Fruit fly (Drosophila melanogaster) whole organism, prepupa: ENCODE results near the gene Prp39.

Experiments
- Blimp-1 ChIP-seq: fragments of 200-800 bp; sonication (Bioruptor generic); optimal IDR thresholded peaks from 3 replicates; lab custom pipeline; 2017; ENCODE audit warnings: missing biosample characterization, missing genetic modification characterization, mild to moderate bottlenecking, moderate library complexity, missing genetic modification reagents
- CG10631 ChIP-seq: fragments of 200-800 bp; sonication (Bioruptor generic); optimal IDR thresholded peaks from 2 replicates; lab custom pipeline; 2016; ENCODE audit warnings: missing biosample characterization, missing genetic modification characterization
- CG10669 ChIP-seq: fragments of 200-800 bp; sonication (Bioruptor generic); optimal IDR thresholded peaks from 3 replicates; lab custom pipeline; 2018; ENCODE audit warnings: missing biosample characterization, mild to moderate bottlenecking, missing genetic modification characterization, moderate library complexity
- CG11294 ChIP-seq: fragments of 200-800 bp; sonication (Bioruptor generic); IDR thresholded peaks from 2 replicates; pipeline ENCODE4 v1.3.6; 2022; ENCODE audit warnings: missing biosample characterization, missing genetic modification characterization
- CG11902 ChIP-seq: fragments of 200-800 bp; sonication (Bioruptor generic); optimal IDR thresholded peaks from 3 replicates; lab custom pipeline; 2016; ENCODE audit warnings: missing biosample characterization, missing genetic modification characterization
- CG16779 ChIP-seq: fragments of 200-800 bp; sonication (Bioruptor generic); optimal IDR thresholded peaks from 3 replicates; lab custom pipeline; 2017; ENCODE audit warnings: missing biosample characterization, mild to moderate bottlenecking, missing genetic modification characterization
- CG31627 ChIP-seq: fragments of 200-800 bp; sonication (Bioruptor generic); optimal IDR thresholded peaks from 3 replicates; lab custom pipeline; 2016; ENCODE audit warnings: missing biosample characterization, missing genetic modification characterization
- CG3919 ChIP-seq: fragments of 200-800 bp; sonication (Bioruptor generic); optimal IDR thresholded peaks from 3 replicates; lab custom pipeline; 2016; ENCODE audit warnings: missing biosample characterization, missing genetic modification characterization
- CG4318 ChIP-seq: fragments of 200-800 bp; sonication (Bioruptor generic); optimal IDR thresholded peaks from 3 replicates; lab custom pipeline; 2017; ENCODE audit warnings: missing biosample characterization, mild to moderate bottlenecking, missing genetic modification characterization
- CG6163 ChIP-seq: fragments of 200-800 bp; sonication (Bioruptor generic); IDR thresholded peaks from 3 replicates; pipeline ENCODE4 v1.3.6; 2022; ENCODE audit warnings: missing biosample characterization, missing genetic modification characterization
- CG6792 ChIP-seq: fragments of 200-800 bp; sonication (Bioruptor generic); optimal IDR thresholded peaks from 3 replicates; lab custom pipeline; 2016; ENCODE audit warnings: missing biosample characterization, missing genetic modification characterization
- CG6808 ChIP-seq: fragments of 200-800 bp; sonication (Bioruptor generic); optimal IDR thresholded peaks from 3 replicates; lab custom pipeline; 2017; ENCODE audit warnings: missing biosample characterization, missing genetic modification characterization, mild to moderate bottlenecking, moderate library complexity, missing genetic modification reagents
- CG6854 ChIP-seq: fragments of 200-800 bp; sonication (Bioruptor generic); optimal IDR thresholded peaks from 2 replicates; lab custom pipeline; 2017; ENCODE audit warnings: missing biosample characterization, mild to moderate bottlenecking, missing genetic modification characterization
- CG7368 ChIP-seq: fragments of 200-800 bp; sonication (Bioruptor generic); optimal IDR thresholded peaks from 3 replicates; lab custom pipeline; 2016; ENCODE audit warnings: missing biosample characterization, missing genetic modification characterization
- CG8119 ChIP-seq: fragments of 200-800 bp; sonication (Bioruptor generic); IDR thresholded peaks from 3 replicates; pipeline ENCODE4 v1.3.6; 2022; ENCODE audit warnings: missing biosample characterization, missing genetic modification characterization
- CG8632 ChIP-seq: fragments of 200-800 bp; sonication (Bioruptor generic); optimal IDR thresholded peaks from 3 replicates; lab custom pipeline; 2016; ENCODE audit warnings: missing biosample characterization, missing genetic modification characterization
- CG9139 ChIP-seq: fragments of 200-800 bp; sonication (Bioruptor generic); optimal IDR thresholded peaks from 3 replicates; lab custom pipeline; 2017; ENCODE audit warnings: missing biosample characterization, mild to moderate bottlenecking, missing genetic modification characterization
- Eip75B ChIP-seq: fragments of 200-800 bp; sonication (Bioruptor generic); optimal IDR thresholded peaks from 3 replicates; lab custom pipeline; 2016; ENCODE audit warnings: missing biosample characterization, missing genetic modification characterization
- Eip78C ChIP-seq: fragments of 200-800 bp; sonication (Bioruptor generic); peaks from one replicate; lab custom pipeline; 2016; ENCODE audit warnings: missing biosample characterization, missing genetic modification characterization
- Eip93F ChIP-seq: fragments of 200-800 bp; sonication (Bioruptor generic); optimal IDR thresholded peaks from 2 replicates; lab custom pipeline; 2016; ENCODE audit warnings: missing biosample characterization, mild to moderate bottlenecking, missing genetic modification characterization
- Ets21C ChIP-seq: fragments of 200-800 bp; sonication (Bioruptor generic); optimal IDR thresholded peaks from 3 replicates; lab custom pipeline; 2016; ENCODE audit warnings: missing biosample characterization, missing genetic modification characterization
- Gug ChIP-seq: fragments of 200-800 bp; sonication (Bioruptor generic); IDR thresholded peaks from 2 replicates; pipeline ENCODE4 v1.3.6; 2022; ENCODE audit warnings: missing biosample characterization, missing genetic modification characterization
- Hr38 ChIP-seq: sonication (Bioruptor generic); optimal IDR thresholded peaks from 2 replicates; lab custom pipeline; 2016; ENCODE audit warnings: missing biosample characterization, missing genetic modification characterization
- Hr39 ChIP-seq: fragments of 200-800 bp; sonication (Bioruptor generic); optimal IDR thresholded peaks from 2 replicates; lab custom pipeline; 2016; ENCODE audit warnings: missing biosample characterization, missing genetic modification characterization
- Hr4 ChIP-seq: fragments of 200-800 bp; sonication (Bioruptor generic); optimal IDR thresholded peaks from 3 replicates; lab custom pipeline; 2016; ENCODE audit warnings: missing biosample characterization, missing genetic modification characterization
- Lpt ChIP-seq: fragments of 200-800 bp; sonication (Bioruptor generic); optimal IDR thresholded peaks from 3 replicates; lab custom pipeline; 2016; ENCODE audit warnings: missing biosample characterization, missing genetic modification characterization
- Met ChIP-seq: fragments of 200-800 bp; sonication (Bioruptor generic); optimal IDR thresholded peaks from 3 replicates; lab custom pipeline; 2016; ENCODE audit warnings: missing biosample characterization, missing genetic modification characterization
- OdsH ChIP-seq: fragments of 200-800 bp; sonication (Bioruptor generic); optimal IDR thresholded peaks from 3 replicates; lab custom pipeline; 2016; ENCODE audit warnings: missing biosample characterization, missing genetic modification characterization
- Sox102F ChIP-seq: fragments of 200-800 bp; sonication (Bioruptor generic); optimal IDR thresholded peaks from 2 replicates; lab custom pipeline; 2016; ENCODE audit warnings: missing biosample characterization, mild to moderate bottlenecking, missing genetic modification characterization
- Sox14 ChIP-seq: fragments of 200-800 bp; sonication (Bioruptor generic); optimal IDR thresholded peaks from 3 replicates; lab custom pipeline; 2016; ENCODE audit warnings: missing biosample characterization, missing genetic modification characterization
- Sox15 ChIP-seq: fragments of 200-800 bp; sonication (Bioruptor generic); optimal IDR thresholded peaks from 3 replicates; lab custom pipeline; 2016; ENCODE audit warnings: missing biosample characterization, missing genetic modification characterization
- acj6 ChIP-seq: fragments of 200-800 bp; sonication (Bioruptor generic); optimal IDR thresholded peaks from 3 replicates; lab custom pipeline; 2016; ENCODE audit warnings: missing biosample characterization, missing genetic modification characterization
- cyc ChIP-seq: fragments of 200-800 bp; sonication (Bioruptor generic); optimal IDR thresholded peaks from 3 replicates; lab custom pipeline; 2016; ENCODE audit warnings: missing biosample characterization, missing genetic modification characterization
- dac ChIP-seq: fragments of 200-800 bp; sonication (Bioruptor generic); optimal IDR thresholded peaks from 2 replicates; lab custom pipeline; 2017; ENCODE audit warnings: missing biosample characterization, mild to moderate bottlenecking, missing genetic modification characterization
- dsx ChIP-seq: fragments of 200-800 bp; optimal IDR thresholded peaks from 3 replicates; lab custom pipeline; 2019; ENCODE audit warnings: missing biosample characterization, mild to moderate bottlenecking, missing genetic modification characterization, moderate library complexity; ENCODE audit not compliant: poor library complexity, severe bottlenecking
- eg ChIP-seq: fragments of 200-800 bp; sonication (Bioruptor generic); IDR thresholded peaks from 3 replicates; pipeline ENCODE4 v1.3.6; 2022; ENCODE audit warnings: missing biosample characterization, missing genetic modification characterization
- esn ChIP-seq: fragments of 200-800 bp; sonication (Bioruptor generic); optimal IDR thresholded peaks from 2 replicates; lab custom pipeline; 2016; ENCODE audit warnings: missing biosample characterization, mild to moderate bottlenecking, missing genetic modification characterization, moderate library complexity
- fd59A ChIP-seq: fragments of 200-800 bp; sonication (Bioruptor generic); optimal IDR thresholded peaks from 2 replicates; lab custom pipeline; 2017; ENCODE audit warnings: missing biosample characterization, mild to moderate bottlenecking, missing genetic modification characterization, missing genetic modification reagents
- fd85E ChIP-seq: fragments of 200-800 bp; sonication (Bioruptor generic); optimal IDR thresholded peaks from 3 replicates; lab custom pipeline; 2016; ENCODE audit warnings: missing biosample characterization, missing genetic modification characterization
- fkh ChIP-seq: fragments of 200-800 bp; sonication (Bioruptor generic); optimal IDR thresholded peaks from 3 replicates; lab custom pipeline; 2017; ENCODE audit warnings: missing biosample characterization, mild to moderate bottlenecking, missing genetic modification characterization, moderate library complexity
- lz ChIP-seq: fragments of 200-800 bp; sonication (Bioruptor generic); optimal IDR thresholded peaks from 3 replicates; lab custom pipeline; 2016; ENCODE audit warnings: missing biosample characterization, missing genetic modification characterization
- pdm3 ChIP-seq: fragments of 200-800 bp; sonication (Bioruptor generic); optimal IDR thresholded peaks from 3 replicates; lab custom pipeline; 2016; ENCODE audit warnings: missing biosample characterization, missing genetic modification characterization
- spab ChIP-seq: fragments of 200-800 bp; sonication (Bioruptor generic); optimal IDR thresholded peaks from 2 replicates; lab custom pipeline; 2017; ENCODE audit warnings: missing biosample characterization, mild to moderate bottlenecking, missing genetic modification characterization, missing genetic modification reagents
- ss ChIP-seq, 2 experiments: fragments of 200-800 bp; sonication (Bioruptor generic); optimal IDR thresholded peaks; 2 replicates in 1 of 2; 3 replicates in 1 of 2; lab custom pipeline; 2017 to 2018; ENCODE audit warnings: mild to moderate bottlenecking in 2 of 2, missing biosample characterization in 2 of 2, missing genetic modification characterization in 2 of 2, moderate library complexity in 1 of 2
- topi ChIP-seq: fragments of 200-800 bp; sonication (Bioruptor generic); optimal IDR thresholded peaks from 3 replicates; lab custom pipeline; 2016; ENCODE audit warnings: missing biosample characterization, missing genetic modification characterization

Prp39 gene

dm6 chr3R:28846877-28847529 lies 35.1 kb downstream of the Prp39 start (continued):
- TF ChIP-seq Hr4 (GFP tag; lab: Kevin White, UChicago) (peak; percentile 64), eg (GFP tag; lab: Robert Waterston, UW) (peak; percentile 87), CG9139 (GFP tag; lab: Kevin White, UChicago) (peak; percentile 71), lz (GFP tag; lab: Kevin White, UChicago) (peak; percentile 47), topi (GFP tag; lab: Kevin White, UChicago) (peak; percentile 59), Met (peak; percentile 16), fd85E (GFP tag; lab: Kevin White, UChicago) (no peak), CG6163 (GFP tag; lab: Robert Waterston, UW) (peak; percentile 86), Sox102F (GFP tag; lab: Kevin White, UChicago) (peak; percentile 41), CG3919 (peak; percentile 74), Eip75B (GFP tag; lab: Kevin White, UChicago) (peak; percentile 79), OdsH (GFP tag; lab: Kevin White, UChicago) (peak; percentile 72), dac (GFP tag; lab: Kevin White, UChicago) (no peak)

- peak; percentile 3 for TF ChIP-seq fd59A (GFP tag; lab: Kevin White, UChicago)
- TF ChIP-seq CG31627 (GFP tag; lab: Kevin White, UChicago) = peak; percentile 23
- TF ChIP-seq CG8632 (GFP tag; lab: Kevin White, UChicago) = peak; percentile 21
- TF ChIP-seq CG8119 = no peak
- peak; percentile 36 for TF ChIP-seq CG11902 (GFP tag; lab: Kevin White, UChicago)
- no peak for TF ChIP-seq fkh (GFP tag; lab: Kevin White, UChicago)
- TF ChIP-seq Ets21C (GFP tag; lab: Kevin White, UChicago) = peak; percentile 10
- TF ChIP-seq CG6163 (GFP tag; lab: Robert Waterston, UW) = no peak
- TF ChIP-seq Sox15 = peak; percentile 18
- TF ChIP-seq CG10669 = peak; percentile 56
- TF ChIP-seq Hr4 (GFP tag; lab: Kevin White, UChicago) = peak; percentile 33
- TF ChIP-seq ss (GFP tag; optimal IDR thresholded peaks at IDR 0.05; lab: Kevin White, UChicago) = peak; percentile 3 to 63
- TF ChIP-seq CG11294 = no peak
- TF ChIP-seq esn (GFP tag; lab: Kevin White, UChicago) = peak; percentile 59
- TF ChIP-seq Met = peak; percentile 37
- TF ChIP-seq CG3919 = peak; percentile 55
- TF ChIP-seq CG4318 = no peak
- TF ChIP-seq Blimp-1 (GFP tag; lab: Kevin White, UChicago) = no peak
- TF ChIP-seq Eip93F = no peak
- TF ChIP-seq Eip75B (GFP tag; lab: Kevin White, UChicago) = no peak
- peak; percentile 53 for TF ChIP-seq spab
- TF ChIP-seq Eip78C (GFP tag; lab: Kevin White, UChicago) = peak; percentile 85
- TF ChIP-seq CG6808 (GFP tag; lab: Kevin White, UChicago) = peak; percentile 69
- TF ChIP-seq Gug = no peak
- peak; percentile 34 for TF ChIP-seq lz (GFP tag; lab: Kevin White, UChicago)
- TF ChIP-seq CG16779 (tag; lab: Kevin White, UChicago) = no peak
- TF ChIP-seq fd85E (GFP tag; lab: Kevin White, UChicago) = no peak
- peak; percentile 65 for TF ChIP-seq OdsH (GFP tag; lab: Kevin White, UChicago)
- peak; percentile 42 for TF ChIP-seq CG6792 (GFP tag; lab: Kevin White, UChicago)
- TF ChIP-seq Hr38 (GFP tag; lab: Kevin White, UChicago) = no peak
- no peak for TF ChIP-seq CG6854 (GFP tag; lab: Kevin White, UChicago)
- peak; percentile 47 for TF ChIP-seq dsx (GFP tag; lab: Kevin White, UChicago)
- TF ChIP-seq CG9139 (GFP tag; lab: Kevin White, UChicago) = peak; percentile 27
- no peak for TF ChIP-seq eg (GFP tag; lab: Robert Waterston, UW)
- TF ChIP-seq Hr39 = peak; percentile 17
- no peak for TF ChIP-seq Lpt (GFP tag; lab: Kevin White, UChicago)
- TF ChIP-seq topi (GFP tag; lab: Kevin White, UChicago) = peak; percentile 48
- TF ChIP-seq Sox14 (GFP tag; lab: Kevin White, UChicago) = peak; percentile 12
- peak; percentile 6 for TF ChIP-seq Sox102F (GFP tag; lab: Kevin White, UChicago)
- TF ChIP-seq cyc = no peak
- peak; percentile 67 for TF ChIP-seq acj6
- TF ChIP-seq CG10631 = peak; percentile 57
- peak; percentile 27 for TF ChIP-seq CG7368
- TF ChIP-seq pdm3 = peak; percentile 42
These were observed 35.8 kb downstream of the Prp39 start for dm6 chr3R:28847547-28848316.
